Fruit fly (Drosophila melanogaster) whole organism, wandering third instar larva: ENCODE results near the gene CG13287.
A peak's percentile ranks its signal among the peaks of the same experiment; 100 is the strongest.

Source experiments
- Abd-B ChIP-seq: fragments of >200 bp; optimal IDR thresholded peaks from 2 replicates; lab custom pipeline; 2017; ENCODE audit warnings: missing biosample characterization, missing genetic modification characterization
- Jra ChIP-seq: sonication (Bioruptor generic); optimal IDR thresholded peaks from 2 replicates; lab custom pipeline; 2016; ENCODE audit warnings: missing biosample characterization, missing genetic modification characterization
- br ChIP-seq: fragments of 200-800 bp; sonication (Bioruptor generic); optimal IDR thresholded peaks from 2 replicates; lab custom pipeline; 2016; ENCODE audit warnings: missing biosample characterization, missing genetic modification characterization
- ey ChIP-seq: fragments of 200-800 bp; sonication (Bioruptor generic); optimal IDR thresholded peaks from 2 replicates; lab custom pipeline; 2016; ENCODE audit warnings: missing biosample characterization, missing genetic modification characterization
- pan ChIP-seq: fragments of >200 bp; optimal IDR thresholded peaks from 2 replicates; lab custom pipeline; 2017

DNA sequence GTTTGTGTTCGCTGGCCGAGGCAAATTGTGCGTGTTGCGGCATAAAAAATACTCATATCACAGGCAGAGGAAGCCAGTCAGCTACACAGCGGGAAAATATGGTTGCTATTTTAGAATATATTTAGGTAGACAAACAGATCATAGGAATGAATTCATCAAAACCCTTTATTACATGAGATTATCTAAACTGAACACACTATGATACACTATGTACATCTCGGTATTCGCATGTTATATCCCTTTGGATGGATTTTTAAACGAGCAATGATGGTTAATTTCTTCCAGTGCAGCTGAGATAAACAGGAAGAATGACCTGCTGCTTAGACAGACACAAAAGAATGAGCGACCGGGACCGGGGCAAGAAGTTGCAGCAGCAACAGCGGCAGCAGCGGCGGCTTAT is 25.2 kb upstream of the CG13287 start:
- TF ChIP-seq Abd-B (no peak), ey (peak; percentile 15), pan (lab: Kevin White, UChicago) (no peak), br (GFP tag; lab: Kevin White, UChicago) (no peak), Jra (GFP tag; lab: Kevin White, UChicago) (no peak)
